Worm (Caenorhabditis elegans) whole organism, young adult: ENCODE data around the gene W02B12.1.
A peak's percentile ranks its signal among the peaks of the same experiment; 100 is the strongest.

ENCODE experiments used
- B0019.2 ChIP-seq: fragments of 200-800 bp; sonication (Bioruptor generic); conservative IDR thresholded peaks from 2 replicates; pipeline ENCODE4 v1.3.6; 2022; ENCODE audit warnings: missing genetic modification reagents, missing genetic modification characterization, missing compliant biosample characterization
- B0261.1 ChIP-seq: sonication (generic microtip); optimal IDR thresholded peaks from 2 replicates; lab custom pipeline; 2016; ENCODE audit warnings: mild to moderate bottlenecking, missing genetic modification characterization, moderate library complexity, missing compliant biosample characterization
- F23B12.7 ChIP-seq: sonication (generic microtip); optimal IDR thresholded peaks from 2 replicates; lab custom pipeline; 2017; ENCODE audit warnings: missing genetic modification characterization, mild to moderate bottlenecking, missing compliant biosample characterization, antibody characterized with exemption, moderate library complexity; ENCODE audit not compliant: insufficient read depth
- F37B4.10 ChIP-seq: fragments of 200-800 bp; sonication (Bioruptor generic); IDR thresholded peaks from 2 replicates; pipeline ENCODE4 v1.3.6; 2022; ENCODE audit warnings: missing genetic modification characterization, missing compliant biosample characterization
- F57A8.1 ChIP-seq: fragments of 200-800 bp; sonication (Bioruptor generic); optimal IDR thresholded peaks from 2 replicates; lab custom pipeline; 2018; ENCODE audit warnings: mild to moderate bottlenecking, missing genetic modification characterization, moderate library complexity, missing compliant biosample characterization
- Y67H2A.10 ChIP-seq: fragments of 200-800 bp; sonication (Bioruptor generic); conservative IDR thresholded peaks from 2 replicates; pipeline ENCODE4 v1.3.6; 2022; ENCODE audit warnings: missing genetic modification reagents, missing genetic modification characterization, missing compliant biosample characterization
- Y79H2A.3 ChIP-seq: fragments of 200-800 bp; sonication (Bioruptor generic); conservative IDR thresholded peaks from 2 replicates; pipeline ENCODE4 v1.3.6; 2022; ENCODE audit warnings: missing genetic modification reagents, missing genetic modification characterization, missing compliant biosample characterization
- Y95B8A.8 ChIP-seq: fragments of 200-800 bp; sonication (Bioruptor generic); IDR thresholded peaks from 2 replicates; pipeline ENCODE4 v1.3.6; 2022; ENCODE audit warnings: missing genetic modification reagents, missing genetic modification characterization, missing compliant biosample characterization
- ZK185.1 ChIP-seq: sonication (generic microtip); optimal IDR thresholded peaks from 2 replicates; lab custom pipeline; 2016; ENCODE audit warnings: mild to moderate bottlenecking, missing genetic modification characterization, missing compliant biosample characterization; ENCODE audit not compliant: poor library complexity, severe bottlenecking
- aptf-2 ChIP-seq: fragments of 200-800 bp; sonication (Bioruptor generic); conservative IDR thresholded peaks from 2 replicates; pipeline ENCODE4 v1.3.6; 2022; ENCODE audit warnings: missing genetic modification reagents, missing genetic modification characterization, missing compliant biosample characterization
- atf-7 ChIP-seq: sonication (generic microtip); optimal IDR thresholded peaks from 2 replicates; lab custom pipeline; 2017; ENCODE audit warnings: mild to moderate bottlenecking, missing genetic modification characterization, missing compliant biosample characterization
- die-1 ChIP-seq: sonication (generic microtip); optimal IDR thresholded peaks from 2 replicates; lab custom pipeline; 2016; ENCODE audit warnings: missing genotype, mild to moderate bottlenecking, missing genetic modification characterization, missing compliant biosample characterization
- dox-1 ChIP-seq: fragments of 200-800 bp; sonication (Bioruptor generic); IDR thresholded peaks from 2 replicates; pipeline ENCODE4 v1.3.6; 2022; ENCODE audit warnings: missing genetic modification reagents, missing genetic modification characterization, missing compliant biosample characterization
- egl-44 ChIP-seq: fragments of 200-800 bp; sonication (Bioruptor generic); IDR thresholded peaks from 2 replicates; pipeline ENCODE4 v1.3.6; 2022; ENCODE audit warnings: missing genetic modification reagents, missing genetic modification characterization, missing compliant biosample characterization
- egrh-3 ChIP-seq: fragments of 200-800 bp; sonication (Bioruptor generic); IDR thresholded peaks from 2 replicates; pipeline ENCODE4 v1.3.6; 2022; ENCODE audit warnings: missing genetic modification reagents, missing genetic modification characterization, missing compliant biosample characterization
- ets-4 ChIP-seq: fragments of 200-800 bp; sonication (Bioruptor generic); optimal IDR thresholded peaks from 2 replicates; lab custom pipeline; 2018; ENCODE audit warnings: mild to moderate bottlenecking, missing genetic modification characterization, missing compliant biosample characterization
- hmg-1.2 ChIP-seq: fragments of 200-800 bp; sonication (Bioruptor generic); IDR thresholded peaks from 2 replicates; pipeline ENCODE4 v1.3.6; 2022; ENCODE audit warnings: missing genetic modification reagents, missing genetic modification characterization, missing compliant biosample characterization
- hmg-20 ChIP-seq: fragments of 200-800 bp; sonication (Bioruptor generic); IDR thresholded peaks from 2 replicates; pipeline ENCODE4 v1.3.6; 2022; ENCODE audit warnings: missing genetic modification reagents, missing genetic modification characterization, missing compliant biosample characterization
- let-607 ChIP-seq, 2 experiments: fragments of 200-800 bp in 1 of 2; sonication (Bioruptor generic) in 1 of 2; sonication (generic microtip) in 1 of 2; optimal IDR thresholded peaks; 2 replicates each; lab custom pipeline; 2016 to 2018; ENCODE audit warnings: mild to moderate bottlenecking in 2 of 2, missing compliant biosample characterization in 2 of 2, missing genetic modification characterization in 2 of 2, moderate library complexity in 2 of 2, missing genotype in 1 of 2
- lin-54 ChIP-seq: fragments of 200-800 bp; sonication (Bioruptor generic); optimal IDR thresholded peaks from 2 replicates; lab custom pipeline; 2018; ENCODE audit warnings: mild to moderate bottlenecking, missing genetic modification characterization, missing compliant biosample characterization
- lir-1 ChIP-seq: fragments of 200-800 bp; sonication (Bioruptor generic); conservative IDR thresholded peaks from 2 replicates; pipeline ENCODE4 v1.3.6; 2022; ENCODE audit warnings: missing genetic modification reagents, missing genetic modification characterization, missing compliant biosample characterization
- nfya-1 ChIP-seq: sonication (generic microtip); optimal IDR thresholded peaks from 2 replicates; lab custom pipeline; 2017; ENCODE audit warnings: antibody characterized with exemption, missing compliant biosample characterization, missing genetic modification characterization, borderline replicate concordance; ENCODE audit not compliant: insufficient read depth
- nhr-80 ChIP-seq: sonication (generic microtip); optimal IDR thresholded peaks from 2 replicates; lab custom pipeline; 2016; ENCODE audit warnings: missing genetic modification characterization, missing compliant biosample characterization
- pbrm-1 ChIP-seq: fragments of 200-800 bp; sonication (Bioruptor generic); IDR thresholded peaks from 2 replicates; pipeline ENCODE4 v1.3.6; 2022; ENCODE audit warnings: missing genetic modification reagents, missing genetic modification characterization, missing compliant biosample characterization
- pha-4 ChIP-seq: fragments of 150-350 bp; sonication (generic microtip); optimal IDR thresholded peaks from 2 replicates; lab custom pipeline; 2014; ENCODE audit warnings: missing biosample characterization, missing genetic modification reagents, missing genetic modification characterization
- rec-8 ChIP-seq, 2 experiments: sonication (generic microtip); optimal IDR thresholded peaks; 2 replicates each; lab custom pipeline; 2016; ENCODE audit warnings: mild to moderate bottlenecking in 2 of 2, missing genetic modification characterization in 2 of 2, missing genetic modification reagents in 2 of 2, missing genotype in 2 of 2, missing biosample characterization in 1 of 2, missing compliant biosample characterization in 1 of 2, moderate library complexity in 1 of 2
- repo-1 ChIP-seq: sonication (generic microtip); optimal IDR thresholded peaks from 2 replicates; lab custom pipeline; 2017; ENCODE audit warnings: mild to moderate bottlenecking, missing genetic modification characterization, missing compliant biosample characterization
- unc-62 ChIP-seq: fragments of 150-350 bp; optimal IDR thresholded peaks from 2 replicates; lab custom pipeline; 2014; ENCODE audit warnings: missing biosample characterization, missing genetic modification reagents, missing genetic modification characterization
- zim-3 ChIP-seq: sonication (generic microtip); optimal IDR thresholded peaks from 2 replicates; lab custom pipeline; 2017; ENCODE audit warnings: mild to moderate bottlenecking, missing genetic modification characterization, moderate library complexity, missing compliant biosample characterization
- ztf-6 ChIP-seq: fragments of 200-800 bp; sonication (Bioruptor generic); IDR thresholded peaks from 2 replicates; pipeline ENCODE4 v1.3.6; 2022; ENCODE audit warnings: missing genetic modification reagents, missing genetic modification characterization, missing compliant biosample characterization

W02B12.1 gene

DNA sequence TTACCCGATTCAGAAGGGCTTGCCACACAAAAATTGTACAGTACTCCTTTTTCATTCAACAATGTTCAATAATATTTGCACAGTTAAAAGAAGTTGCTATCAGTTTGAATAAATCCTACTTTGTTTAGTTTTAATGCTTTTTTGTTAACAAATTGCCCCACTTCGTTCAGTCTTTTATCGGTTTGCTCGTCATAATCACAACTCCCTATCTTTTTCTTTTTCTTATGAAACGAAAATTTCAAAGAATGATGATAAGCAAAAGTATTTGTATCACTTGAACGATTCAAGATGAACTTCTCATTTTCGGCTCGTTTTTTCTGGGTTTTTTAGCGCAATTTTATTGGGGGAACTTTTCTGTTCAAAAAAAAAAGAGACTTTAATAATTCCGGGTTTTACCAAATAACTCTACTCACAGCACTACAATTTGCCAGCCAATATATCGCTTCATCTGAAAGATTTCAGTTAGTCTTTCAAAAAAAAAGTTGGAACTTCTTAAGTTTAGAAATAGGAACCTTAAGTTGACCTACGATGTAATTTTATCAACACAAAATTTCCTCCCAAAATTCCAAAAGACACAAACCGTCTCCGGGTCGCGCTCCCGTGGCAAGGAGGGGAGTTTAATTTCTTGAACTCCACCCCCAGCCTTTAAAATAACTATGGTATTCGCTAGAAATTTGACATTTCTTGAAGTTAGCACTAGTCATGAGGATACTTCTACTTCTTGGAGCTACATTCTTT is 24.1 kb upstream of the W02B12.1 start, which contains the start of gene C05D12.3:
C05D12.3 (plus strand) TSS at position 688 of the 738 bp plus-strand sequence.
- TF ChIP-seq nhr-80 (tag; lab: Kevin White, UChicago) (peak; percentile 33), rec-8 (tag; optimal IDR thresholded peaks at IDR 0.05; lab: Kevin White, UChicago) (no peak)

ce11 chrII:11427322-11427721 is 21.5 kb upstream of the W02B12.1 start:
- TF ChIP-seq F57A8.1 (GFP tag; lab: Kevin White, UChicago) = no peak
- peak in 1 of 2 experiments; percentile 15 for TF ChIP-seq let-607 (tag; optimal IDR thresholded peaks at IDR 0.05; lab: Kevin White, UChicago)
- 0 out of 2 replicates have a peak, but pooled peaks have one; percentile 41 for TF ChIP-seq dox-1 (GFP tag; lab: Robert Waterston, UW)
- peak; percentile 27 for TF ChIP-seq atf-7 (tag; lab: Kevin White, UChicago)
- peak; percentile 91 for TF ChIP-seq nhr-80 (tag; lab: Kevin White, UChicago)
- TF ChIP-seq ets-4 (GFP tag; lab: Kevin White, UChicago) = peak; percentile 47
- TF ChIP-seq pha-4 = no peak

ce11 chrII:11428599-11428998 is 20.2 kb upstream of the W02B12.1 start:
- TF ChIP-seq B0019.2 (GFP tag; lab: Robert Waterston, UW) (no peak), nhr-80 (tag; lab: Kevin White, UChicago) (peak; percentile 48)

DNA sequence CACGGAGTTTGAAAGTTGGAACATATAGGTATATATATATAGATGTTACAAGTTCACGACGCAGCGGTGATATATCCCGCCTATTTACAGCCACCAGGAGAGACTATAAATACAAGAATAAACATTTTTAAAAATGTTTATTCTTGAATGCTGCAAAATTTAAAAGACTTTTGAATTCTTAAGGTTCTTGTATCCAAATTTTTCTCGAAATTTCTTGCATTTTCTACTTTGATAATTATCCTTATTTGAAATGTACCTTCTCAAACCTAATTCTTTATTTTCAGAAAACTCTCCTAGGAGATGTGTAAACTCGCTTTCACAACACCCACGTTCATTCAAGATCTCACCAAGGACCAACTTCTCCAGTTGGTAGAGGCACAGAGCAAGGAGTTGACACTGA is 17.2 kb upstream of the W02B12.1 start, which contains the start of gene C05D12.4:
C05D12.4 (plus strand) TSS at position 301 of the 400 bp plus-strand sequence.
- TF ChIP-seq ets-4 (GFP tag; lab: Kevin White, UChicago) = no peak
- no peak for TF ChIP-seq B0261.1 (tag; lab: Kevin White, UChicago)
- no peak for TF ChIP-seq Y79H2A.3
- TF ChIP-seq F23B12.7 (tag; lab: Kevin White, UChicago) = no peak
- no peak for TF ChIP-seq repo-1
- TF ChIP-seq Y95B8A.8 (GFP tag; lab: Robert Waterston, UW) = no peak
- TF ChIP-seq egl-44 (GFP tag; lab: Robert Waterston, UW) = no peak
- TF ChIP-seq zim-3 (tag; lab: Kevin White, UChicago) = no peak
- no peak for TF ChIP-seq aptf-2 (GFP tag; lab: Robert Waterston, UW)
- TF ChIP-seq hmg-20 (GFP tag; lab: Robert Waterston, UW) = no peak
- no peak for TF ChIP-seq ZK185.1
- no peak for TF ChIP-seq pbrm-1 (GFP tag; lab: Robert Waterston, UW)

- no peak for TF ChIP-seq lin-54 (GFP tag; lab: Kevin White, UChicago)
- no peak for TF ChIP-seq egrh-3 (GFP tag; lab: Robert Waterston, UW)
- TF ChIP-seq Y67H2A.10 = no peak
- no peak for TF ChIP-seq rec-8 (tag; optimal IDR thresholded peaks at IDR 0.05; lab: Kevin White, UChicago)
- TF ChIP-seq unc-62 = no peak
- no peak for TF ChIP-seq ztf-6 (GFP tag; lab: Robert Waterston, UW)
- TF ChIP-seq B0019.2 (GFP tag; lab: Robert Waterston, UW) = no peak
- no peak for TF ChIP-seq F37B4.10 (GFP tag; lab: Robert Waterston, UW)
- no peak for TF ChIP-seq pha-4
- no peak for TF ChIP-seq die-1 (tag; lab: Kevin White, UChicago)
Observed at ce11 chrII:11433942-11434341, 14.9 kb upstream of the W02B12.1 start, which contains the start of gene C05D12.5. TSS of gene C05D12.5 (plus strand) at chrII:11434242.

DNA sequence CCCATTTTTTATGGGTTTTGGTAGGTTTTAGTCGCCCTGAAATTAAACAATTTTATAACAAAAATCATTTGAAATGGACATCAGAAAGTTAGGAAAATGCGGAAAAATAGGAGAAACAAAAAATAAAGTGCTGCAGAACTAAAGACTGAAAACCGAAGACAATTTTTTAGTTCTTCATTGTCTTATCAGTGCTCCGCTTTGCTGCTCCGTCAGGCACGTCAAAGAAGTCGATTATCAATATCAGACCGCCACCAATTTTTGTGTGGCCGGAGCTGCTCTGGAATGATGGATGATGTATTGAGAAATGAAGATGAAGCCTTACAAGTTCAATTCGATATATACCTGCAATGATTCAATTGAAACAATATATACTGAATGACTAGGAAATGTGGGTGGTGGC is 10.4 kb upstream of the W02B12.1 start, which contains the start of gene vha-6:
vha-6 (minus strand) TSS at position 36 of the 400 bp plus-strand sequence.
- TF ChIP-seq nhr-80 (tag; lab: Kevin White, UChicago) = peak; percentile 96
- TF ChIP-seq nfya-1 = no peak
- TF ChIP-seq hmg-1.2 = no peak
- no peak for TF ChIP-seq lir-1 (GFP tag; lab: Robert Waterston, UW)
- TF ChIP-seq, all 124 proteins: peak for 1
